Fruit fly (Drosophila melanogaster) whole organism, pupa: ENCODE results near the gene Hexo1.

Experiments
- CG14655 ChIP-seq: fragments of 200-800 bp; sonication (Bioruptor generic); optimal IDR thresholded peaks from 3 replicates; lab custom pipeline; 2017; ENCODE audit warnings: mild to moderate bottlenecking, missing biosample characterization, missing genetic modification reagents, missing genetic modification characterization
- CG32121 ChIP-seq: fragments of 200-800 bp; sonication (Bioruptor generic); IDR thresholded peaks from 2 replicates; pipeline ENCODE4 v1.3.6; 2022; ENCODE audit warnings: missing biosample characterization, missing genetic modification characterization
- EcR ChIP-seq: fragments of 200-800 bp; sonication (Bioruptor generic); optimal IDR thresholded peaks from 3 replicates; lab custom pipeline; 2019; ENCODE audit warnings: missing biosample characterization, missing genetic modification characterization, mild to moderate bottlenecking, moderate library complexity, missing genetic modification reagents
- Pif1B ChIP-seq: fragments of 200-800 bp; sonication (Bioruptor generic); optimal IDR thresholded peaks from 3 replicates; lab custom pipeline; 2016; ENCODE audit warnings: missing biosample characterization, missing genetic modification characterization
- Snoo ChIP-seq: fragments of 200-800 bp; sonication (Bioruptor generic); optimal IDR thresholded peaks from 3 replicates; lab custom pipeline; 2017; ENCODE audit warnings: missing biosample characterization, mild to moderate bottlenecking, missing genetic modification characterization, inconsistent platforms
- gl ChIP-seq: fragments of 200-800 bp; sonication (Bioruptor generic); optimal IDR thresholded peaks from 2 replicates; lab custom pipeline; 2018; ENCODE audit warnings: missing biosample characterization, mild to moderate bottlenecking, missing genetic modification characterization

DNA sequence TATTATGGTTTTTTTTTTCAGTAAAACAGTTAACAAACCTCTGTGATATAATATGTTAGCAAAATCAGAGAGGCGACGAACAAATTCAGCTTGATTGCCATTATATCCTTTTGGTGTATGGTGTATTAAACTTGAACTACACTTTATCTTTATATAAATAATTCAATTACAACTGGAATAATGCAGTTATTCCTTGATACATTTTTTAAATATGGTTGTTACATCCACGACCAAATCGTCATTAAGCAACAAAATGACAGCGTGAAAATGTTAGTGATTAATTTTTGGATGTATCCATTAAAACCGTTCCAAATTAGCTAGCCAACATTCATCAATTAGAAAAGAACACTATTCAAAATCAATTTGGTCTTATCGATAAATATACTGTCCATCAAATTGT, 21.0 kb upstream of the Hexo1 start, which contains the start of gene CG33764:
- TF ChIP-seq Pif1B (GFP tag; lab: Kevin White, UChicago) (no peak), EcR (no peak), Snoo (tag; lab: Kevin White, UChicago) (no peak), CG14655 (GFP tag; lab: Kevin White, UChicago) (no peak), gl (tag; lab: Kevin White, UChicago) (no peak), CG32121 (GFP tag; lab: Robert Waterston, UW) (no peak)
